Worm (Caenorhabditis elegans) whole organism, late embryonic: ENCODE results near the gene C33D3.5.

Experiments used
- T23F11.4 ChIP-seq: fragments of 200-800 bp; sonication (Bioruptor generic); optimal IDR thresholded peaks from 2 replicates; lab custom pipeline; 2018; ENCODE audit warnings: mild to moderate bottlenecking, missing genetic modification characterization, missing compliant biosample characterization
- ceh-2 ChIP-seq: sonication (generic microtip); optimal IDR thresholded peaks from 2 replicates; lab custom pipeline; 2016; ENCODE audit warnings: missing genotype, missing genetic modification characterization, missing compliant biosample characterization
- ceh-48 ChIP-seq: sonication (generic microtip); optimal IDR thresholded peaks from 2 replicates; lab custom pipeline; 2016; ENCODE audit warnings: missing genetic modification characterization, inconsistent platforms, missing compliant biosample characterization
- fkh-10 ChIP-seq: fragments of 150-350 bp; optimal IDR thresholded peaks from 2 replicates; lab custom pipeline; 2014; ENCODE audit warnings: missing biosample characterization, missing genetic modification reagents, missing genetic modification characterization
- hlh-8 ChIP-seq: sonication (generic microtip); optimal IDR thresholded peaks from 2 replicates; lab custom pipeline; 2016; ENCODE audit warnings: missing genotype, missing genetic modification characterization, missing compliant biosample characterization
- lim-6 ChIP-seq: sonication (generic microtip); optimal IDR thresholded peaks from 2 replicates; lab custom pipeline; 2016; ENCODE audit warnings: missing genetic modification characterization, missing compliant biosample characterization
- madf-2 ChIP-seq: sonication (generic microtip); optimal IDR thresholded peaks from 2 replicates; lab custom pipeline; 2017; ENCODE audit warnings: missing genetic modification characterization, missing compliant biosample characterization
- mec-3 ChIP-seq: sonication (generic microtip); optimal IDR thresholded peaks from 2 replicates; lab custom pipeline; 2016; ENCODE audit warnings: borderline replicate concordance, missing genetic modification characterization, missing compliant biosample characterization
- pax-1 ChIP-seq: fragments of 150-350 bp; optimal IDR thresholded peaks from 2 replicates; lab custom pipeline; 2014; ENCODE audit warnings: missing biosample characterization, missing genetic modification characterization
- pha-4 ChIP-seq: fragments of 150-350 bp; optimal IDR thresholded peaks from 2 replicates; lab custom pipeline; 2018; ENCODE audit warnings: missing biosample characterization, missing genetic modification reagents, missing genetic modification characterization

DNA sequence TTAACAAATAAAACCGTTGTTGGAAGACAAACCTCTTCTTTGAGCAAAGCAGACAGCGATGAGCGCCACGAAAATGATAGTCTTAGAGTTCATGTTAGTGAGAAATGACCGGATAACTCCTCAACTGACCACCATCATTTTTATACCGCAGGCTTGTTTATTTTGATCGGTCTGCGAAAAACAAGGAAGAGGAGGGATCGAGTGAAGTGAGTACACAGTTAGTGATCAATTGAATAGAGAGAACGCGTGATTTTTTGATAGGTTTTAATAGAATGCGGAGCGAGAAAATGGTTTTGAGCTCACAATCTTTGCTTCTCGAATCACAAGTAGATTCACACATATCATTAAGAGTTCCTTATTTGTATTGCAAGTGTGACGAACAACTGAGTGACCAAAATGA lies 30.2 kb downstream of the C33D3.5 start, which contains the start of gene F14F3.4:
- TF ChIP-seq ceh-2 (tag; lab: Kevin White, UChicago): no peak
- TF ChIP-seq pax-1 (tag; lab: Kevin White, UChicago): no peak
- TF ChIP-seq T23F11.4 (GFP tag; lab: Kevin White, UChicago): no peak
- TF ChIP-seq mec-3 (tag; lab: Kevin White, UChicago): no peak
- no peak for TF ChIP-seq ceh-48 (tag; lab: Kevin White, UChicago)
- no peak for TF ChIP-seq fkh-10 (GFP tag; lab: Kevin White, UChicago)
- TF ChIP-seq pha-4 (tag; lab: Kevin White, UChicago): no peak
- no peak for TF ChIP-seq madf-2 (tag; lab: Kevin White, UChicago)
- TF ChIP-seq hlh-8 (tag; lab: Kevin White, UChicago): no peak
- TF ChIP-seq lim-6 (tag; lab: Kevin White, UChicago): no peak
